Worm (Caenorhabditis elegans): Measurements from ENCODE around the gene F16H6.4.
"Not testable (repeated sequence)": the region's sequence is repeated elsewhere in the genome, so short reads cannot be mapped to it uniquely, and the experiment has no call there.

F16H6.4 gene

ce11 chrV:18195006-18195405, 3.5 kb upstream of the F16H6.4 start, which contains the start of gene F16H6.3:
F16H6.3 (plus strand) TSS chrV:18195306.
- TF ChIP-seq pha-2 (tag; optimal IDR thresholded peaks at IDR 0.05) (no peak), nhr-232 (tag; optimal IDR thresholded peaks at IDR 0.05) (no peak), pag-3 (tag; optimal IDR thresholded peaks at IDR 0.05; ENCODE audit: borderline replicate concordance) (no peak), ceh-18 (tag; optimal IDR thresholded peaks at IDR 0.05) (no peak), ahr-1 (tag; optimal IDR thresholded peaks at IDR 0.05) (no peak), pqm-1 (tag; optimal IDR thresholded peaks at IDR 0.05) (no peak), ceh-34 (tag; optimal IDR thresholded peaks at IDR 0.05) (no peak), tbx-7 (tag; optimal IDR thresholded peaks at IDR 0.05) (no peak), ets-4 (tag; optimal IDR thresholded peaks at IDR 0.05) (no peak), pax-1 (tag; optimal IDR thresholded peaks at IDR 0.05) (no peak), eyg-1 (tag; optimal IDR thresholded peaks at IDR 0.05) (no peak), ttx-3 (tag; optimal IDR thresholded peaks at IDR 0.05) (no peak), ceh-14 (tag; optimal IDR thresholded peaks at IDR 0.05) (no peak), ceh-45 (GFP tag; IDR thresholded peaks at IDR 0.05) (no peak), ceh-31 (tag; optimal IDR thresholded peaks at IDR 0.05) (no peak), ceh-24 (tag; optimal IDR thresholded peaks at IDR 0.05) (no peak)

DNA sequence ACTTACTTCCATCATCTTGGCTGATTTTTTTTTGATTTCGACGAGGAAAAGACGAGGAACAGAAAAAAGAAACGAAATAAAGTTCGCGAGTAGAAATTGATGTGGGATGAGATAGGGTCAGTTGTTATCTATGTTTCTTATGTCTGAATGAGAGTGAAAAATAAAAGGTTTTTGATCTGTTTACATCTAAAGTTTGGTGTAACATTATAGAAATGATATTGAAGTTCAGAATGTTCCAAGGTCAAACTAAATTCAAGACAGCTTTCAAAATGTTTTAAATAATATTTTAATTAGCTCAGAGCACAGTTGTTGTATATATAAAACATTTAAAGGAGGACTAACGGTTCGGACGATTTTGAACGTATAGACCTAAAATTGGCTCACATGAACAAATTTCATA, 10.6 kb downstream of the F16H6.4 start, which contains the start of gene F16H6.7:
Gene F16H6.7, minus strand, starts transcription at position 101 of the 400 bp plus-strand sequence.
- TF ChIP-seq K02D7.2 (tag; optimal IDR thresholded peaks at IDR 0.05): no peak
- TF ChIP-seq lin-11 (tag; optimal IDR thresholded peaks at IDR 0.05): no peak
- no peak for TF ChIP-seq ceh-22 (tag; optimal IDR thresholded peaks at IDR 0.05)
- TF ChIP-seq unc-3 (GFP tag; conservative IDR thresholded peaks at IDR 0.05): no peak
- no peak for TF ChIP-seq unc-3 (tag; optimal IDR thresholded peaks at IDR 0.05)
- no peak for TF ChIP-seq ceh-34 (tag; optimal IDR thresholded peaks at IDR 0.05)
- no peak for TF ChIP-seq ahr-1 (tag; optimal IDR thresholded peaks at IDR 0.05)
- TF ChIP-seq ceh-31 (tag; optimal IDR thresholded peaks at IDR 0.05): no peak
- no peak for TF ChIP-seq hlh-13 (GFP tag; optimal IDR thresholded peaks at IDR 0.05)
- TF ChIP-seq ceh-14 (tag; optimal IDR thresholded peaks at IDR 0.05): no peak
- TF ChIP-seq ceh-24 (tag; optimal IDR thresholded peaks at IDR 0.05): no peak
- no peak for TF ChIP-seq unc-86 (tag; optimal IDR thresholded peaks at IDR 0.05)
- no peak for TF ChIP-seq pha-4 (tag; optimal IDR thresholded peaks at IDR 0.05)
- no peak for TF ChIP-seq fkh-6 (tag; optimal IDR thresholded peaks at IDR 0.05)
- TF ChIP-seq ceh-18 (tag; optimal IDR thresholded peaks at IDR 0.05): no peak
- no peak for TF ChIP-seq tbx-2 (tag; optimal IDR thresholded peaks at IDR 0.05)

ce11 chrV:18212848-18213247, 14.3 kb downstream of the F16H6.4 start:
- no peak for TF ChIP-seq ceh-19 (GFP tag; optimal IDR thresholded peaks at IDR 0.05)
- TF ChIP-seq ceh-34 (tag; optimal IDR thresholded peaks at IDR 0.05): no peak
- no peak for TF ChIP-seq ahr-1 (tag; optimal IDR thresholded peaks at IDR 0.05)
- TF ChIP-seq pax-1 (tag; optimal IDR thresholded peaks at IDR 0.05): no peak
- TF ChIP-seq elt-4 (tag; optimal IDR thresholded peaks at IDR 0.05): no peak
- no peak for TF ChIP-seq madf-2 (tag; optimal IDR thresholded peaks at IDR 0.05)

ce11 chrV:18216175-18216574, 17.7 kb downstream of the F16H6.4 start, which contains the start of gene F16H6.8:
F16H6.8 (minus strand) TSS chrV:18216275.
- not testable (repeated sequence) for TF ChIP-seq sox-2 (GFP tag; IDR thresholded peaks at IDR 0.05); ref-2 (tag; optimal IDR thresholded peaks at IDR 0.05); nfya-1 (tag; optimal IDR thresholded peaks at IDR 0.05)

ce11 chrV:18216784-18217183, 18.3 kb downstream of the F16H6.4 start, which contains the start of gene F16H6.9:
F16H6.9 (plus strand) TSS chrV:18217084.
- not testable (repeated sequence) for TF ChIP-seq lin-11, unc-86, elt-2 (tag; optimal IDR thresholded peaks at IDR 0.05)

ce11 chrV:18224353-18224752, 25.8 kb downstream of the F16H6.4 start, which contains the start of gene F16H6.10:
F16H6.10 (minus strand) TSS chrV:18224453.
- no peak for TF ChIP-seq fax-1 (tag; optimal IDR thresholded peaks at IDR 0.05)
- TF ChIP-seq ztf-16 (tag; optimal IDR thresholded peaks at IDR 0.05): no peak
- TF ChIP-seq pha-4 (tag; optimal IDR thresholded peaks at IDR 0.05): no peak
- TF ChIP-seq ceh-14 (tag; optimal IDR thresholded peaks at IDR 0.05): no peak
- no peak for TF ChIP-seq madf-2 (tag; optimal IDR thresholded peaks at IDR 0.05)
- no peak for TF ChIP-seq unc-42 (tag; optimal IDR thresholded peaks at IDR 0.05)

All from whole organism, late embryonic.